Worm (Caenorhabditis elegans): Measurements from ENCODE around the gene mec-5.

mec-5 gene

DNA sequence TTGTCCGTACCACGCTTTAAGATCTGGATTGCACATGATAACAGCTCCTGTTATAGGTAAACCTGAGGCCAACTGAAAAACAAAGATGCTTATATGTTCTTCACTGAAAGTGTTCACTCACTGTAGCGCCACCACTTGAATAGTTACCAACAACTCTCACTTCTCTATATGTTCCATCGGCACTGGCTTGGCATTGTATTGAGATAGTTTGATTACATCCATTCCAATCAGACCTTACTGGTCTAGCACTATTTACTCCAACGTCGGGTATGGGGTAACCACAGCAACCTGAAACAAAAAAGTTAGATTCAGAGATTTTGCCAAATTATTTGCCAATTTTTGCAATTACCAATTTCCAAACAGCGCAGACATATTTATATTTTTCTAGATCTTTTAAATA is 28.0 kb upstream of the mec-5 start:
- TF ChIP-seq daf-12 (tag; optimal IDR thresholded peaks at IDR 0.05) (no peak), nhr-43 (tag; optimal IDR thresholded peaks at IDR 0.05; ENCODE audit: poor library complexity, severe bottlenecking) (no peak), pha-4 (tag; optimal IDR thresholded peaks at IDR 0.05) (no peak), zag-1 (tag; optimal IDR thresholded peaks at IDR 0.05) (no peak), elt-2 (tag; optimal IDR thresholded peaks at IDR 0.05) (no peak), ceh-16 (tag; optimal IDR thresholded peaks at IDR 0.05) (no peak), fkh-10 (GFP tag; optimal IDR thresholded peaks at IDR 0.05) (no peak)

- TF ChIP-seq unc-39 (tag; optimal IDR thresholded peaks at IDR 0.05) (no peak), ztf-4 (tag; optimal IDR thresholded peaks at IDR 0.05) (no peak), nfya-1 (tag; optimal IDR thresholded peaks at IDR 0.05; ENCODE audit: insufficient read depth) (no peak), ZK546.5 (tag; optimal IDR thresholded peaks at IDR 0.05) (no peak), egl-5 (tag; optimal IDR thresholded peaks at IDR 0.05) (no peak), hmg-11 (tag; optimal IDR thresholded peaks at IDR 0.05) (no peak), nhr-76 (tag; optimal IDR thresholded peaks at IDR 0.05) (no peak)
These were observed 26.8 kb upstream of the mec-5 start, which contains the start of the genes F31B9.4 and F31B9.2 for ce11 chrX:15917000-15917399. Gene F31B9.4, minus strand, starts transcription at chrX:15917100. Gene F31B9.2, plus strand, starts transcription at chrX:15917367.

ce11 chrX:15919372-15919771 is 24.4 kb upstream of the mec-5 start, which contains the start of gene F31B9.7:
Gene F31B9.7, plus strand, starts transcription at chrX:15919672.
- TF ChIP-seq ceh-16 (tag; optimal IDR thresholded peaks at IDR 0.05) (no peak), ceh-9 (tag; optimal IDR thresholded peaks at IDR 0.05) (no peak), nhr-23 (tag; optimal IDR thresholded peaks at IDR 0.05) (no peak), nhr-43 (tag; optimal IDR thresholded peaks at IDR 0.05; ENCODE audit: poor library complexity, severe bottlenecking) (no peak), nhr-77 (tag; optimal IDR thresholded peaks at IDR 0.05) (no peak), nhr-237 (tag; optimal IDR thresholded peaks at IDR 0.05) (no peak), ztf-4 (tag; optimal IDR thresholded peaks at IDR 0.05) (no peak), skn-1 (tag; optimal IDR thresholded peaks at IDR 0.05) (no peak), daf-12 (tag; optimal IDR thresholded peaks at IDR 0.05) (no peak), lin-15B (tag; optimal IDR thresholded peaks at IDR 0.05) (no peak), fkh-2 (tag; optimal IDR thresholded peaks at IDR 0.05) (no peak), nhr-76 (tag; optimal IDR thresholded peaks at IDR 0.05) (no peak), mml-1 (tag; optimal IDR thresholded peaks at IDR 0.05) (no peak), egl-5 (tag; optimal IDR thresholded peaks at IDR 0.05) (no peak), aly-2 (tag; optimal IDR thresholded peaks at IDR 0.05) (no peak), nfya-1 (tag; optimal IDR thresholded peaks at IDR 0.05; ENCODE audit: insufficient read depth) (no peak), fos-1 (tag; optimal IDR thresholded peaks at IDR 0.05) (no peak), ZK546.5 (tag; optimal IDR thresholded peaks at IDR 0.05) (no peak), zag-1 (tag; optimal IDR thresholded peaks at IDR 0.05) (no peak), elt-2 (tag; optimal IDR thresholded peaks at IDR 0.05) (no peak)

DNA sequence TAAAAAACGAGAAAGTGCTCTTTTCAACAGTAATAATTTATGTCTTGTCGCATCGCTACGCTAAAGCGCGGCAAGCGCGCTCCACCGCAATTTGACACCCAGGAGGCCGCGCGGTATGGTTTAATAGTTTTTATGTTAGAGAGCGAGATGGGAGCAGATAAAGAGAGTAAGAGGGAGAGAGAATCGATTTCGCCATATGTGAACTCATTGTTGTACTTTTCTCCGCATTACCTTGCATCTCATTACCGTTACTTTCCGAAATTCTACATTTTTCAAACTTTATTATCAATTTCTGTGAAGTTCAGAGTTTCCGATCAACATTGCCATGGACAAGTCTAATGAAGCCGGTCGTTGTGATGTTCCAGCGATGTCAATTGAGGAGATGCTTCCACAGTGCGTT is 20.4 kb upstream of the mec-5 start, which contains the start of gene F31B9.3:
TSS of gene F31B9.3 (plus strand) at position 301 of the 400 bp plus-strand sequence.
- TF ChIP-seq nhr-23 (tag; optimal IDR thresholded peaks at IDR 0.05) (no peak), fkh-2 (tag; optimal IDR thresholded peaks at IDR 0.05) (no peak), fkh-10 (GFP tag; optimal IDR thresholded peaks at IDR 0.05) (no peak), eor-1 (tag; optimal IDR thresholded peaks at IDR 0.05) (no peak), unc-62 (GFP tag; optimal IDR thresholded peaks at IDR 0.05) (no peak), nhr-67 (tag; optimal IDR thresholded peaks at IDR 0.05) (no peak), pqm-1 (tag; optimal IDR thresholded peaks at IDR 0.05) (no peak), snpc-4 (tag; optimal IDR thresholded peaks at IDR 0.05) (no peak), mdl-1 (tag; optimal IDR thresholded peaks at IDR 0.05) (no peak), nhr-28 (tag; optimal IDR thresholded peaks at IDR 0.05) (no peak), lin-15B (tag; optimal IDR thresholded peaks at IDR 0.05) (no peak), fos-1 (tag; optimal IDR thresholded peaks at IDR 0.05) (no peak), ZK546.5 (tag; optimal IDR thresholded peaks at IDR 0.05) (no peak), tbx-2 (tag; optimal IDR thresholded peaks at IDR 0.05) (no peak), ceh-28 (tag; optimal IDR thresholded peaks at IDR 0.05) (no peak), R02D3.7 (tag; optimal IDR thresholded peaks at IDR 0.05) (no peak), daf-12 (tag; optimal IDR thresholded peaks at IDR 0.05) (no peak), egl-27 (tag; optimal IDR thresholded peaks at IDR 0.05) (no peak), nhr-11 (tag; optimal IDR thresholded peaks at IDR 0.05) (no peak), ceh-16 (tag; optimal IDR thresholded peaks at IDR 0.05) (no peak)
